Fruit fly (Drosophila melanogaster) whole organism, wandering third instar larva: Measurements from ENCODE around the gene CG7133.

Experiments
- Abd-B ChIP-seq: fragments of >200 bp; optimal IDR thresholded peaks from 2 replicates; lab custom pipeline; 2017; ENCODE audit warnings: missing biosample characterization, missing genetic modification characterization
- CG32264 ChIP-seq: fragments of 200-800 bp; sonication (Bioruptor generic); optimal IDR thresholded peaks from 2 replicates; lab custom pipeline; 2016; ENCODE audit warnings: missing biosample characterization, missing genetic modification characterization
- CG9705 ChIP-seq: fragments of 200-800 bp; sonication (Bioruptor generic); optimal IDR thresholded peaks from 2 replicates; lab custom pipeline; 2018; ENCODE audit warnings: missing biosample characterization, mild to moderate bottlenecking, missing genetic modification characterization
- CrebA ChIP-seq: fragments of 200-800 bp; sonication (Bioruptor generic); optimal IDR thresholded peaks from 2 replicates; lab custom pipeline; 2016; ENCODE audit warnings: missing biosample characterization, mild to moderate bottlenecking, missing genetic modification characterization, borderline replicate concordance
- GATAd ChIP-seq: sonication (Bioruptor generic); optimal IDR thresholded peaks from 2 replicates; lab custom pipeline; 2016; ENCODE audit warnings: missing biosample characterization, missing genetic modification characterization
- HLH106 ChIP-seq: fragments of 200-800 bp; optimal IDR thresholded peaks from 3 replicates; lab custom pipeline; 2019; ENCODE audit warnings: missing biosample characterization, mild to moderate bottlenecking, missing genetic modification characterization, moderate library complexity
- Hnf4 ChIP-seq: fragments of 200-800 bp; sonication (Bioruptor generic); optimal IDR thresholded peaks from 2 replicates; lab custom pipeline; 2016; ENCODE audit warnings: missing biosample characterization, mild to moderate bottlenecking, missing genetic modification characterization
- Hr78 ChIP-seq: fragments of >200 bp; optimal IDR thresholded peaks from 2 replicates; lab custom pipeline; 2017; ENCODE audit warnings: missing biosample characterization, missing genetic modification characterization
- Hr83 ChIP-seq: fragments of 200-300 bp; sonication (Bioruptor generic); optimal IDR thresholded peaks from 2 replicates; lab custom pipeline; 2016; ENCODE audit warnings: missing biosample characterization, mild to moderate bottlenecking, missing genetic modification characterization, moderate library complexity; ENCODE audit not compliant: poor library complexity, severe bottlenecking
- Jra ChIP-seq: sonication (Bioruptor generic); optimal IDR thresholded peaks from 2 replicates; lab custom pipeline; 2016; ENCODE audit warnings: missing biosample characterization, missing genetic modification characterization
- Mio ChIP-seq: sonication (Bioruptor generic); optimal IDR thresholded peaks from 2 replicates; lab custom pipeline; 2016; ENCODE audit warnings: missing biosample characterization, missing genetic modification characterization
- Myc ChIP-seq: fragments of >200 bp; optimal IDR thresholded peaks from 2 replicates; lab custom pipeline; 2017
- N ChIP-seq: fragments of >200 bp; optimal IDR thresholded peaks from 2 replicates; lab custom pipeline; 2018; ENCODE audit warnings: missing biosample characterization, missing external identifiers, missing genetic modification characterization
- OdsH ChIP-seq: fragments of 200-800 bp; sonication (Bioruptor generic); optimal IDR thresholded peaks from 2 replicates; lab custom pipeline; 2016; ENCODE audit warnings: missing biosample characterization, mild to moderate bottlenecking, missing genetic modification characterization
- Rel ChIP-seq, 2 experiments: fragments of 200-800 bp; sonication (Bioruptor generic) in 1 of 2; optimal IDR thresholded peaks; 2 replicates in 1 of 2; 3 replicates in 1 of 2; lab custom pipeline; 2016 to 2019; ENCODE audit warnings: mild to moderate bottlenecking in 2 of 2, missing biosample characterization in 2 of 2, missing genetic modification characterization in 2 of 2, moderate library complexity in 1 of 2
- Sp1 ChIP-seq: fragments of 200-800 bp; sonication (Bioruptor generic); optimal IDR thresholded peaks from 3 replicates; lab custom pipeline; 2019; ENCODE audit warnings: missing biosample characterization, mild to moderate bottlenecking, missing genetic modification characterization, moderate library complexity
- Vsx2 ChIP-seq: fragments of 200-300, 225-300 bp; sonication (Bioruptor generic); optimal IDR thresholded peaks from 2 replicates; lab custom pipeline; 2018; ENCODE audit warnings: missing biosample characterization, missing genetic modification characterization; ENCODE audit not compliant: partially characterized antibody
- br ChIP-seq: fragments of 200-800 bp; sonication (Bioruptor generic); optimal IDR thresholded peaks from 2 replicates; lab custom pipeline; 2016; ENCODE audit warnings: missing biosample characterization, missing genetic modification characterization
- brk ChIP-seq: fragments of 200-800 bp; sonication (Bioruptor generic); optimal IDR thresholded peaks from 2 replicates; lab custom pipeline; 2016; ENCODE audit warnings: missing biosample characterization, mild to moderate bottlenecking, missing genetic modification characterization
- dl ChIP-seq, 2 experiments: fragments of 175-275, 200-275 bp in 1 of 2; fragments of 200-275 bp in 1 of 2; sonication (Bioruptor generic); optimal IDR thresholded peaks; lab custom pipeline; 2018; ENCODE audit warnings: mild to moderate bottlenecking in 2 of 2, missing biosample characterization in 2 of 2, missing genetic modification characterization in 2 of 2, moderate library complexity in 2 of 2; ENCODE audit not compliant: partially characterized antibody in 2 of 2, insufficient read depth in 1 of 2
- dmrt93B ChIP-seq: fragments of 200-800 bp; sonication (Bioruptor generic); optimal IDR thresholded peaks from 2 replicates; lab custom pipeline; 2018; ENCODE audit warnings: missing biosample characterization, mild to moderate bottlenecking, missing genetic modification characterization
- dsf ChIP-seq: sonication (Bioruptor generic); optimal IDR thresholded peaks from 2 replicates; lab custom pipeline; 2016; ENCODE audit warnings: missing biosample characterization, missing genetic modification characterization, borderline replicate concordance
- ey ChIP-seq: fragments of 200-800 bp; sonication (Bioruptor generic); optimal IDR thresholded peaks from 2 replicates; lab custom pipeline; 2016; ENCODE audit warnings: missing biosample characterization, missing genetic modification characterization
- foxo ChIP-seq, 2 experiments: fragments of 200-800 bp; sonication (Bioruptor generic); optimal IDR thresholded peaks; 2 replicates in 1 of 2; 3 replicates in 1 of 2; lab custom pipeline; 2016 to 2017; ENCODE audit warnings: missing biosample characterization in 2 of 2, missing genetic modification characterization in 2 of 2
- fru ChIP-seq: fragments of 200-800 bp; sonication (Bioruptor generic); optimal IDR thresholded peaks from 3 replicates; lab custom pipeline; 2016; ENCODE audit warnings: missing biosample characterization, mild to moderate bottlenecking, missing genetic modification characterization
- h ChIP-seq: fragments of 200-800 bp; sonication (Bioruptor generic); optimal IDR thresholded peaks from 3 replicates; lab custom pipeline; 2016; ENCODE audit warnings: missing biosample characterization, mild to moderate bottlenecking, missing genetic modification characterization
- jim ChIP-seq: fragments of 175-275, 200-325 bp; sonication (Bioruptor generic); optimal IDR thresholded peaks from 2 replicates; lab custom pipeline; 2016; ENCODE audit warnings: missing biosample characterization, mild to moderate bottlenecking, missing genetic modification characterization
- lola ChIP-seq: fragments of >200 bp; optimal IDR thresholded peaks from 2 replicates; lab custom pipeline; 2017; ENCODE audit warnings: missing biosample characterization, missing genetic modification characterization
- psq ChIP-seq: fragments of 200-800 bp; sonication (Bioruptor generic); optimal IDR thresholded peaks from 3 replicates; lab custom pipeline; 2017; ENCODE audit warnings: missing biosample characterization, mild to moderate bottlenecking, missing genetic modification characterization, moderate library complexity
- rgr ChIP-seq: fragments of 200-800 bp; sonication (Bioruptor generic); optimal IDR thresholded peaks from 3 replicates; lab custom pipeline; 2016; ENCODE audit warnings: missing biosample characterization, mild to moderate bottlenecking, missing genetic modification characterization
- sage ChIP-seq: fragments of 200-800 bp; sonication (Bioruptor generic); optimal IDR thresholded peaks from 2 replicates; lab custom pipeline; 2016; ENCODE audit warnings: missing biosample characterization, mild to moderate bottlenecking, missing genetic modification characterization
- tai ChIP-seq: sonication (Bioruptor generic); optimal IDR thresholded peaks from 2 replicates; lab custom pipeline; 2016; ENCODE audit warnings: missing biosample characterization, missing genetic modification characterization
- usp ChIP-seq: fragments of >200 bp; optimal IDR thresholded peaks from 2 replicates; lab custom pipeline; 2017; ENCODE audit warnings: missing biosample characterization, missing genetic modification characterization
- woc ChIP-seq: sonication (Bioruptor generic); optimal IDR thresholded peaks from 2 replicates; lab custom pipeline; 2016; ENCODE audit warnings: missing biosample characterization, mild to moderate bottlenecking, missing genetic modification characterization

Gene CG7133

dm6 chr3L:22074347-22074971, at the start of gene CG7133:
Gene CG7133, minus strand, starts transcription at chr3L:22074523.
- TF ChIP-seq HLH106 (tag; lab: Kevin White, UChicago) (peak; percentile 7), brk (GFP tag; lab: Kevin White, UChicago) (peak; percentile 43), Jra (GFP tag; lab: Kevin White, UChicago) (peak; percentile 31), woc (peak; percentile 12), Hnf4 (GFP tag; lab: Kevin White, UChicago) (peak; percentile 59), ey (GFP tag; lab: Kevin White, UChicago) (peak; percentile 16), Rel (GFP tag; optimal IDR thresholded peaks at IDR 0.05; lab: Kevin White, UChicago) (no peak), Rel (tag; optimal IDR thresholded peaks at IDR 0.05; lab: Kevin White, UChicago) (peak; percentile 61), N (GFP tag; lab: Kevin White, UChicago) (no peak), rgr (peak; percentile 31), Hr83 (GFP tag; lab: Kevin White, UChicago) (no peak)

- TF ChIP-seq ey (GFP tag; lab: Kevin White, UChicago): no peak
- no peak for TF ChIP-seq lola (GFP tag; lab: Kevin White, UChicago)
- TF ChIP-seq Hr78 (GFP tag; lab: Kevin White, UChicago): no peak
- no peak for TF ChIP-seq usp
- TF ChIP-seq dsf (GFP tag; lab: Kevin White, UChicago): no peak
- no peak for TF ChIP-seq psq
- TF ChIP-seq GATAd (GFP tag; lab: Kevin White, UChicago): no peak
- no peak for TF ChIP-seq br (GFP tag; lab: Kevin White, UChicago)
- no peak for TF ChIP-seq Hnf4 (GFP tag; lab: Kevin White, UChicago)
- TF ChIP-seq jim (GFP tag; lab: Kevin White, UChicago): no peak
- TF ChIP-seq Vsx2 (GFP tag; lab: Kevin White, UChicago): no peak
- no peak for TF ChIP-seq foxo (GFP tag; optimal IDR thresholded peaks at IDR 0.05; lab: Kevin White, UChicago)
- TF ChIP-seq, all 38 proteins: peak for 0
These were observed 38.9 kb upstream of the CG7133 start for dm6 chr3L:22113186-22113585.

dm6 chr3L:22109903-22110302, 35.6 kb upstream of the CG7133 start:
- no peak for TF ChIP-seq dmrt93B (GFP tag; lab: Kevin White, UChicago)
- TF ChIP-seq CG9705 (GFP tag; lab: Kevin White, UChicago): no peak
- TF ChIP-seq CG32264 (GFP tag; lab: Kevin White, UChicago): no peak
- TF ChIP-seq Hr78 (GFP tag; lab: Kevin White, UChicago): no peak
- no peak for TF ChIP-seq fru
- TF ChIP-seq GATAd (GFP tag; lab: Kevin White, UChicago): no peak
- TF ChIP-seq brk (GFP tag; lab: Kevin White, UChicago): no peak
- no peak for TF ChIP-seq Rel (GFP tag; optimal IDR thresholded peaks at IDR 0.05; lab: Kevin White, UChicago)
- no peak for TF ChIP-seq Rel (tag; optimal IDR thresholded peaks at IDR 0.05; lab: Kevin White, UChicago)
- TF ChIP-seq sage (GFP tag; lab: Kevin White, UChicago): no peak
- no peak for TF ChIP-seq Abd-B (GFP tag; lab: Kevin White, UChicago)
- no peak for TF ChIP-seq Mio
- no peak for TF ChIP-seq usp
- no peak for TF ChIP-seq OdsH (GFP tag; lab: Kevin White, UChicago)

dm6 chr3L:22106704-22107103, 32.4 kb upstream of the CG7133 start:
- no peak for TF ChIP-seq sage (GFP tag; lab: Kevin White, UChicago)
- TF ChIP-seq Sp1 (GFP tag; lab: Kevin White, UChicago): no peak
- TF ChIP-seq dsf (GFP tag; lab: Kevin White, UChicago): no peak
- no peak for TF ChIP-seq Hnf4 (GFP tag; lab: Kevin White, UChicago)
- no peak for TF ChIP-seq Jra (GFP tag; lab: Kevin White, UChicago)
- TF ChIP-seq Abd-B (GFP tag; lab: Kevin White, UChicago): no peak
- no peak for TF ChIP-seq CrebA
- no peak for TF ChIP-seq Vsx2 (GFP tag; lab: Kevin White, UChicago)
- no peak for TF ChIP-seq usp
- TF ChIP-seq Myc: no peak
- no peak for TF ChIP-seq h (GFP tag; lab: Kevin White, UChicago)
- no peak for TF ChIP-seq dl (GFP tag; optimal IDR thresholded peaks at IDR 0.05; lab: Kevin White, UChicago; ENCODE audit: insufficient read depth in 1 of 2, partially characterized antibody in 2 of 2)
- TF ChIP-seq jim (GFP tag; lab: Kevin White, UChicago): no peak
- TF ChIP-seq tai (GFP tag; lab: Kevin White, UChicago): no peak
- TF ChIP-seq, all 38 proteins: peak for 0
